Fruit fly (Drosophila melanogaster) S2 (cell line): ENCODE measurements around the gene Fum3.

Source experiments
- CG8478 ChIP-seq: fragments of >200 bp; optimal IDR thresholded peaks from 2 replicates; lab custom pipeline; 2018
- CTCF ChIP-seq, 2 experiments: fragments of >200 bp; optimal IDR thresholded peaks; 2 replicates each; lab custom pipeline; 2018

DNA sequence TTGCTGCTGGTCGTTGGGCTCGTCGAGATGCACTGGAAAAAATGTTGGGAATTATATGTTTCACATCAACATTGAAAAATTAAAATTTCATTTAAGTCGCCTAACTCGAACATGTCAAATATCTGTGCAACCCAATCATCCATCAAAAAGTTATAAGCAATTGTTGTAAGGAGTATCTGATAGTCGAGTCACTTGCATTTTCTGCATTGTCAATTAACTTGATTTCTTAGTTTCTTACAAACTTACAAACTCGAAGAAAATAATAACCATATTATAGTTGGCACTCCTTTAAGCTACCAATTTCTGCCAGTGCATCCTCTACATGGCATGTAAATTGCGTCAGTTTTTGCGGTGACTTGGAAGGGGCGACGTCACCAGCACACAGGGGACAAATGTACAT, 17.5 kb upstream of the Fum3 start:
- TF ChIP-seq CG8478 (lab: Kevin White, UChicago) (no peak), CTCF (optimal IDR thresholded peaks at IDR 0.05; lab: Kevin White, UChicago) (no peak)
